Worm (Caenorhabditis elegans): ENCODE data around the gene ZC376.8.

Gene ZC376.8

DNA sequence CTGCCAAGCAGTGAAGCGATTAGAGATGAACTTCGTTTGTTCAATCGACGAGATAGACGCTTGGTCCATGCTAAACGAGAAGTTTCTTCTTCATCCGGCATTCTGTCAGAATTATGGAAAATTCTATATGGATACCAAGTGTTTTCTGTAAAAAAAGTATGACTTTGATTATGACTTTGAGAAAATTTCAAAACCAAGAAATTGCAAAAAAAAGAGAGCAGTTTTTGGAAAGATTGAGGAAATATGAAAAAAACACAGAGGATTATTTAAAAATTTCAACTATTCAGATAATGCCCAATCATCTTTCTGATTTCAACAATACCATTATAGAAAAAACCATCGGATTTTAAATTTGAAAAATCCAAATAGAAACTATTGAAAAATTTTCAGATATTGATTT lies 34.8 kb upstream of the ZC376.8 start, which contains the start of gene par-1:
Gene par-1 (minus strand): TSS at position 101 of the 400 bp plus-strand sequence.
- peak; percentile 45 for TF ChIP-seq aha-1 (tag)
- no peak for TF ChIP-seq rbr-2 (tag; optimal IDR thresholded peaks at IDR 0.05)
- TF ChIP-seq zag-1 (tag; optimal IDR thresholded peaks at IDR 0.05): no peak
- TF ChIP-seq fkh-10 (GFP tag; optimal IDR thresholded peaks at IDR 0.05): no peak
- TF ChIP-seq saeg-2 (GFP tag; IDR thresholded peaks at IDR 0.05): no peak

DNA sequence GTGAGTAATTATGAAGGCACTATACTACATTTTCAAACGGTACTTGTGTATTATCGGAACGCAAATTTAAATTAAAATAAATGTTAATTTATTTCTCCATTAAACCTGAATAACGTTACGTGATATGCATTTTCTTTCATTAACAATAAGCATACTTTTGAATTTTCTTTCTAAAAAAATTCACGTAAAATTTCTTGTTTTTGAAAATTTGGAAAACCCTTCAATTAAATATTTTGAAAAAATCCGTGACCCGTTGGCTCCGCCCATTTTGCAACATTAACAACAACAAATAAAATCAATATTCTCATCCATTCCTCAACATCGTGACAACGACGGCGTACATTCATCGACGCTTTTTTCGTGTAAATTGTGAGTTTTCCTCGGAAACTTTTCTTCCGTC lies 33.8 kb upstream of the ZC376.8 start, which contains the start of gene acs-10:
Gene acs-10 (plus strand): TSS at position 301 of the 400 bp plus-strand sequence.
- TF ChIP-seq ceh-20 (GFP tag; IDR thresholded peaks at IDR 0.05): no peak
- no peak for TF ChIP-seq nhr-76 (tag; optimal IDR thresholded peaks at IDR 0.05)
- TF ChIP-seq unc-130 (GFP tag; optimal IDR thresholded peaks at IDR 0.05): no peak
- no peak for TF ChIP-seq zip-2 (tag; optimal IDR thresholded peaks at IDR 0.05)
- no peak for TF ChIP-seq F44E2.7 (GFP tag; IDR thresholded peaks at IDR 0.05)
- TF ChIP-seq zfp-2 (tag; optimal IDR thresholded peaks at IDR 0.05): no peak
- TF ChIP-seq ces-1 (GFP tag; optimal IDR thresholded peaks at IDR 0.05): no peak
- TF ChIP-seq egl-43 (GFP tag; IDR thresholded peaks at IDR 0.05): no peak
- TF ChIP-seq mdt-29 (GFP tag; IDR thresholded peaks at IDR 0.05): no peak
- no peak for TF ChIP-seq aly-2 (tag; optimal IDR thresholded peaks at IDR 0.05)
- TF ChIP-seq mxl-2 (GFP tag; conservative IDR thresholded peaks at IDR 0.05): no peak
- TF ChIP-seq sdz-12 (GFP tag; optimal IDR thresholded peaks at IDR 0.05): no peak
- no peak for TF ChIP-seq nhr-10 (tag; optimal IDR thresholded peaks at IDR 0.05)
- no peak for TF ChIP-seq mep-1 (tag; optimal IDR thresholded peaks at IDR 0.05)
- TF ChIP-seq snpc-4 (tag; optimal IDR thresholded peaks at IDR 0.05): no peak
- no peak for TF ChIP-seq vab-7 (GFP tag; IDR thresholded peaks at IDR 0.05)
- TF ChIP-seq ceh-28 (tag; optimal IDR thresholded peaks at IDR 0.05): no peak
- no peak for TF ChIP-seq lin-38 (GFP tag; IDR thresholded peaks at IDR 0.05)
- no peak for TF ChIP-seq ZK546.5 (tag; optimal IDR thresholded peaks at IDR 0.05)
- no peak for TF ChIP-seq attf-4 (tag; optimal IDR thresholded peaks at IDR 0.05)

DNA sequence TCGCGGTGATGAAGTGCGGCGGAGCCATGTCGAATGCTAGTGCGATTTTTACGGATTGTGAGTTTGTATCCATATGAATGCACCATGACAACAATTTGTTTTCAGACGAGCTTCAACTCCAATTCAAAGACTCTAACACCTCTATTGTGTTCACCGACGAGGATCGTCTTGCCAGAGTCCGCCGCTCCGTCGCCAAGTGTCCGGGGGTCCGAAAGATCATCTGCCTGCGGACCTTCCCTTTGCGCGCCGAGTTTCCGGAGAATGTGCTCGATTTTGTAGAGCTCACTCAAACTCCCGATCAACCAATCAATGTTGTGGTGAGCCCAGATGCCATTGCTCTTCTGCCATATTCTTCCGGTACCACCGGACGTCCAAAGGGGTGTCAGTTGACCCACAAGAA lies 32.9 kb upstream of the ZC376.8 start:
- TF ChIP-seq set-16 (GFP tag; IDR thresholded peaks at IDR 0.05) (peak; percentile 67), rbr-2 (tag; optimal IDR thresholded peaks at IDR 0.05) (no peak)

DNA sequence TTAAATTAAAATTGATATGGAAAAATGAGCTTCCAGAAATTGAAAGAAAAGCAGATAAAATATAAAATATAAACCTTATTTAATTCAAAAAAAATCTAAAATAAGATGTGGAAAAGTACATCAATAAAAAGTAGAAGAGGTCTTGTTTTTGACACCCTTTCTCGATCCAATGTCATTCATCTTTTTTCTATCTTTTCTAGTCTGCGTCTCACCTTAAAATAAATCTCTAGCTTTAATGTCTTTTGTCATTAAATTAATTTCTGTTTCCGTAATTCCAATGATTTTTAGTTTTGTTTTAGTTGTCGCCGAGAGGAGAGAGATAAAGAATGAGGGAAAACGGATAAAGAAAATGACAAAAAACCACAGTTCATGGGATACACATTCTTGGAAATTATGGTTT lies 30.9 kb upstream of the ZC376.8 start:
- TF ChIP-seq nhr-28 (tag; optimal IDR thresholded peaks at IDR 0.05) (no peak), unc-62 (GFP tag; optimal IDR thresholded peaks at IDR 0.05 in 1 of 2) (peak in 1 of 2 experiments; percentile 65), unc-62 (tag; optimal IDR thresholded peaks at IDR 0.05) (no peak), duxl-1 (tag; optimal IDR thresholded peaks at IDR 0.05; ENCODE audit: poor library complexity) (no peak)

DNA sequence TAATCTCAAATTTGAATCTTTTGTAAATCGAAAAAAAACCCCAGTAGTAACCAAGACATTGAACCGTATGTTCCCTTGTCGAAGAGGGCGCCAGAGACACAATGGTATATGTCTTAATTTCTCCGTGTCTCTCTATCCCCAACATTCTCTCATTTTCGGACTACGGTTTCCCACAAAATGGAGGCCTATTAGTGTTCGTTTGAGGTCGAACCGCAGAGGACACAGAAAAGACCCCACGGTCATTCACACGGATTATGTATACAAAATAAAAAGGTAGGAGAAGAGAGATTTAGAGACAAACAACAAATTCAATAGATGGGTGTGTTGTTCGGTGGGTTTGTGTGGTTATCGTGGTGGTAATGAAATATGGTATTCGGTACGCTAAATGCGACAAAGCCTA lies 29.1 kb upstream of the ZC376.8 start:
- peak in 1 of 2 experiments; percentile 57 for TF ChIP-seq unc-62 (GFP tag; optimal IDR thresholded peaks at IDR 0.05 in 1 of 2)
- TF ChIP-seq unc-62 (tag; optimal IDR thresholded peaks at IDR 0.05): no peak
- no peak for TF ChIP-seq dmd-6 (GFP tag; IDR thresholded peaks at IDR 0.05)
- peak; percentile 2 for TF ChIP-seq nhr-28 (tag; optimal IDR thresholded peaks at IDR 0.05)
- TF ChIP-seq F44E2.7 (GFP tag; IDR thresholded peaks at IDR 0.05): no peak
- no peak for TF ChIP-seq mdl-1 (tag; optimal IDR thresholded peaks at IDR 0.05)

DNA sequence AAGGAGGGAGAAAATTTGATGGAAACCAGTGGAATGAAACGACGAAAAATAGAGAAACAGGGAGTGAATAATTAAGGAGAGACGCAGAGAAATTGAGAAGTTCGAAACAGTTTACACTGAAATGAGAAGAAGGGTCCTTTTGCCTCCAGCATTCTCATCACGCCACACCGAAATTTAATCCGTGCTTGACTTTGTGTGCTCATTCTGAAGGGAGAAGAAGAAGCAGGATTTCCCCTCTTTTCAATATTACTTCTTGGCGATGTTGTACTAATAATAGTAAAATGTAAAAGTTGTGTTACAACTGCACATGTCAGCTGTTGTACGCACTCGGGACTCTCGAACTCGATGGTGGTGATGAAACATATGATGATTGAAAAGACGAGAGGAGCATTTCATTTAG lies 26.4 kb upstream of the ZC376.8 start:
- TF ChIP-seq hlh-11 (tag; optimal IDR thresholded peaks at IDR 0.05) (peak; percentile 14), lir-3 (tag; optimal IDR thresholded peaks at IDR 0.05) (no peak), set-16 (GFP tag; IDR thresholded peaks at IDR 0.05) (no peak), nhr-11 (tag; optimal IDR thresholded peaks at IDR 0.05) (peak; percentile 19), aly-2 (tag; optimal IDR thresholded peaks at IDR 0.05) (no peak)
